Fruit fly (Drosophila melanogaster): ENCODE measurements around the gene ND-ACP.

Gene ND-ACP

dm6 chr3L:1334571-1335427 lies 5.0 kb downstream of the ND-ACP start, which contains the start of the genes Hmbs and CG2211 (continued):
- TF ChIP-seq CG17385 (GFP tag; optimal IDR thresholded peaks at IDR 0.05) (peak; percentile 67), Dip3 (GFP tag; optimal IDR thresholded peaks at IDR 0.05) (peak; percentile 86), Nf-YA (GFP tag; IDR thresholded peaks at IDR 0.05) (peak; percentile 77), CG11696 (GFP tag; IDR thresholded peaks at IDR 0.05) (peak; percentile 73), Scr (GFP tag; IDR thresholded peaks at IDR 0.05; ENCODE audit: partially characterized antibody) (peak; percentile 55), nom (GFP tag; optimal IDR thresholded peaks at IDR 0.05) (peak; percentile 29), CG13624 (GFP tag; optimal IDR thresholded peaks at IDR 0.05) (peak; percentile 90), CG9609 (GFP tag; optimal IDR thresholded peaks at IDR 0.05) (peak; percentile 89), CG2875 (GFP tag; optimal IDR thresholded peaks at IDR 0.05) (peak; percentile 42), Optix (GFP tag; IDR thresholded peaks at IDR 0.05) (peak; percentile 59; the same call in 2 of the 3 replicates), tx (GFP tag; optimal IDR thresholded peaks at IDR 0.05) (peak; percentile 87), D19A (tag; optimal IDR thresholded peaks at IDR 0.05) (peak; percentile 73), CG12659 (GFP tag; optimal IDR thresholded peaks at IDR 0.05) (peak; percentile 94), CG18011 (GFP tag; optimal IDR thresholded peaks at IDR 0.05) (peak; percentile 76), shn (GFP tag; optimal IDR thresholded peaks at IDR 0.05) (peak; percentile 87), ara (GFP tag; IDR thresholded peaks at IDR 0.05) (peak; percentile 78), Fer1 (GFP tag; optimal IDR thresholded peaks at IDR 0.05) (peak; percentile 88), CG6765 (GFP tag; optimal IDR thresholded peaks at IDR 0.05) (peak; percentile 67), CTCF (GFP tag; optimal IDR thresholded peaks at IDR 0.05) (peak; percentile 31), Bteb2 (GFP tag; optimal IDR thresholded peaks at IDR 0.05) (peak; percentile 83), Doc3 (GFP tag; IDR thresholded peaks at IDR 0.05; ENCODE audit: partially characterized antibody) (no peak), CG9727 (GFP tag; optimal IDR thresholded peaks at IDR 0.05) (peak; percentile 87), YL-1 (GFP tag; optimal IDR thresholded peaks at IDR 0.05) (peak; percentile 57), CG12769 (tag; optimal IDR thresholded peaks at IDR 0.05) (peak; percentile 76), toy (GFP tag; IDR thresholded peaks at IDR 0.05) (0 out of 2 replicates have a peak, but pooled peaks have one; percentile 51), CG8359 (GFP tag; optimal IDR thresholded peaks at IDR 0.05; ENCODE audit: borderline replicate concordance) (no peak), sens (GFP tag) (peak; percentile 98), Opbp (GFP tag; IDR thresholded peaks at IDR 0.05; ENCODE audit: partially characterized antibody) (peak; percentile 55; the same call in 1 of the 3 replicates), ab (GFP tag; optimal IDR thresholded peaks at IDR 0.05) (peak; percentile 73), CG18476 (GFP tag; optimal IDR thresholded peaks at IDR 0.05) (peak; percentile 87), az2 (GFP tag; optimal IDR thresholded peaks at IDR 0.05) (peak; percentile 91), ranshi (GFP tag; IDR thresholded peaks at IDR 0.05) (peak; percentile 84), NK7.1 (GFP tag; optimal IDR thresholded peaks at IDR 0.05) (peak; percentile 58), jumu (GFP tag; optimal IDR thresholded peaks at IDR 0.05) (peak; percentile 84), Stat92E (GFP tag; optimal IDR thresholded peaks at IDR 0.05) (peak in 1 of 3 experiments; percentile 60), vfl (GFP tag; optimal IDR thresholded peaks at IDR 0.05) (peak; percentile 85), Xbp1 (GFP tag; optimal IDR thresholded peaks at IDR 0.05) (peak; percentile 91), GATAe (GFP tag; conservative IDR thresholded peaks at IDR 0.05) (no peak; the same call in 1 of the 2 replicates), CG3407 (GFP tag; optimal IDR thresholded peaks at IDR 0.05) (peak; percentile 49), Sry-β (GFP tag; optimal IDR thresholded peaks at IDR 0.05) (no peak), CG10147 (GFP tag; optimal IDR thresholded peaks at IDR 0.05) (peak; percentile 86), slou (GFP tag; optimal IDR thresholded peaks at IDR 0.05) (peak; percentile 60), slbo (GFP tag; IDR thresholded peaks at IDR 0.05) (peak; percentile 91), CG11085 (GFP tag; IDR thresholded peaks at IDR 0.05) (peak; percentile 80), CG17328 (GFP tag; IDR thresholded peaks at IDR 0.05) (peak; percentile 89), Poxn (GFP tag; IDR thresholded peaks at IDR 0.05) (peak; percentile 18; the same call in 1 of the 2 replicates), crc (GFP tag; optimal IDR thresholded peaks at IDR 0.05) (peak; percentile 76), CG10321 (GFP tag; IDR thresholded peaks at IDR 0.05) (peak; percentile 45; the same call in 1 of the 2 replicates), fru (optimal IDR thresholded peaks at IDR 0.05) (no peak)
